Fruit fly (Drosophila melanogaster): ENCODE measurements around the gene Eig71Ef.
A peak's percentile ranks its signal among the peaks of the same experiment; 100 is the strongest.

Eig71Ef gene

DNA sequence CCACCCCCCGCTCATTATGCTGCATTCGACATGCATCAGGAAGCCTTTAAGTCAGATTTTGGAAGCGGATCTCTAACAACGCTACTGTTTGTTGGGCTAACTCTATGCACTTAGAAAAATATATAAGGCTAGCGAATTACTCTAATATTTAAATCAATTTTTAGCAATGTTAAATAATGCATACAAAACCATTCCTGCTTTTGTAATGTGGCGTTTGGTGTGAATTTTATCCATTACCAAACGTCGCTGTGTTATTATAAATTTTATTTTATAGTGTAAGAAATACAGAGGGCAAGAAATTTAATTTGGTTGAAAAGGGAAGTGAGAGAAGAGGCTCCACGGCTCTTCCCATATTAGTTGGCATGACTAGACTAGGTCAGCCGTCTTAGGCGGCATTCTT is 15.6 kb upstream of the Eig71Ef start (continued):
- TF ChIP-seq CG10979 (tag; optimal IDR thresholded peaks at IDR 0.05) (peak; percentile 69), CG12391 (tag; optimal IDR thresholded peaks at IDR 0.05) (peak; percentile 54), CG9817 (tag; optimal IDR thresholded peaks at IDR 0.05) (no peak), dmrt11E (tag; optimal IDR thresholded peaks at IDR 0.05) (peak; percentile 88), abd-A (tag; optimal IDR thresholded peaks at IDR 0.05) (no peak), Xbp1 (GFP tag; optimal IDR thresholded peaks at IDR 0.05) (peak; percentile 21), pan (optimal IDR thresholded peaks at IDR 0.05) (no peak), pan (GFP tag; optimal IDR thresholded peaks at IDR 0.05 in 1 of 2, IDR thresholded peaks at IDR 0.05 in 1 of 2) (no peak), Asciz (GFP tag; optimal IDR thresholded peaks at IDR 0.05) (peak; percentile 30), salm (tag; optimal IDR thresholded peaks at IDR 0.05) (no peak), CG14441 (GFP tag; IDR thresholded peaks at IDR 0.05) (no peak), CG30403 (GFP tag; optimal IDR thresholded peaks at IDR 0.05) (peak; percentile 14), CG17359 (tag; optimal IDR thresholded peaks at IDR 0.05) (peak; percentile 11), NK7.1 (GFP tag; optimal IDR thresholded peaks at IDR 0.05) (no peak), oc (tag; optimal IDR thresholded peaks at IDR 0.05) (no peak), CG8765 (GFP tag; IDR thresholded peaks at IDR 0.05) (no peak), CG16779 (GFP tag; IDR thresholded peaks at IDR 0.05) (no peak), Aef1 (GFP tag; IDR thresholded peaks at IDR 0.05) (no peak), mam (GFP tag; optimal IDR thresholded peaks at IDR 0.05) (no peak), CG1529 (GFP tag; optimal IDR thresholded peaks at IDR 0.05) (peak; percentile 13), hkb (optimal IDR thresholded peaks at IDR 0.05) (no peak), hkb (GFP tag; IDR thresholded peaks at IDR 0.05) (0 out of 2 replicates have a peak, but pooled peaks have one; percentile 36), Usf (GFP tag; optimal IDR thresholded peaks at IDR 0.05) (no peak), klu (GFP tag; IDR thresholded peaks at IDR 0.05) (no peak), tio (GFP tag; optimal IDR thresholded peaks at IDR 0.05) (peak; percentile 29), CG6689 (GFP tag; IDR thresholded peaks at IDR 0.05) (no peak), CG17612 (GFP tag; IDR thresholded peaks at IDR 0.05) (no peak), CG5245 (GFP tag; optimal IDR thresholded peaks at IDR 0.05) (peak; percentile 9), CG17328 (GFP tag; IDR thresholded peaks at IDR 0.05) (peak; percentile 40; the same call in 1 of the 2 replicates), D (optimal IDR thresholded peaks at IDR 0.05) (no peak), D (GFP tag; optimal IDR thresholded peaks at IDR 0.05) (peak; percentile 49), Elba2 (GFP tag; optimal IDR thresholded peaks at IDR 0.05) (no peak), chif (GFP tag; optimal IDR thresholded peaks at IDR 0.05) (peak; percentile 20 to 29), chn (GFP tag; optimal IDR thresholded peaks at IDR 0.05) (no peak), bab2 (GFP tag; optimal IDR thresholded peaks at IDR 0.05) (no peak), CG33557 (GFP tag; optimal IDR thresholded peaks at IDR 0.05) (peak; percentile 54), CG4820 (GFP tag; optimal IDR thresholded peaks at IDR 0.05) (peak; percentile 6), dimm (GFP tag; IDR thresholded peaks at IDR 0.05) (no peak), Lhr (GFP tag; optimal IDR thresholded peaks at IDR 0.05) (no peak), gem (tag; optimal IDR thresholded peaks at IDR 0.05) (peak; percentile 67), CG33213 (GFP tag; optimal IDR thresholded peaks at IDR 0.05) (no peak), Kr (GFP tag; optimal IDR thresholded peaks at IDR 0.05) (no peak), CG17829 (tag; optimal IDR thresholded peaks at IDR 0.05) (peak; percentile 61), trem (tag; optimal IDR thresholded peaks at IDR 0.05) (peak; percentile 37), eyg (GFP tag; optimal IDR thresholded peaks at IDR 0.05) (no peak), onecut (GFP tag; IDR thresholded peaks at IDR 0.05) (0 out of 2 replicates have a peak, but pooled peaks have one; percentile 11), bsh (GFP tag; optimal IDR thresholded peaks at IDR 0.05) (peak in 1 of 2 experiments; percentile 75), CoRest (tag; optimal IDR thresholded peaks at IDR 0.05) (peak; percentile 30), CG14860 (GFP tag; IDR thresholded peaks at IDR 0.05; ENCODE audit: partially characterized antibody) (no peak), cas (GFP tag; IDR thresholded peaks at IDR 0.05) (no peak), sens-2 (GFP tag; IDR thresholded peaks at IDR 0.05) (no peak), Hsf (GFP tag; optimal IDR thresholded peaks at IDR 0.05) (peak; percentile 34)

Data from whole organism, embryonic.